Fruit fly (Drosophila melanogaster) whole organism: ENCODE data around the gene CG14079.

ENCODE experiments used
- Dll ChIP-seq: fragments of >200 bp; optimal IDR thresholded peaks from 2 replicates; lab custom pipeline; 2017
- usp ChIP-seq: fragments of >200 bp; optimal IDR thresholded peaks from 2 replicates; lab custom pipeline; 2017; ENCODE audit warnings: missing biosample characterization, missing genetic modification characterization, mixed read lengths

DNA sequence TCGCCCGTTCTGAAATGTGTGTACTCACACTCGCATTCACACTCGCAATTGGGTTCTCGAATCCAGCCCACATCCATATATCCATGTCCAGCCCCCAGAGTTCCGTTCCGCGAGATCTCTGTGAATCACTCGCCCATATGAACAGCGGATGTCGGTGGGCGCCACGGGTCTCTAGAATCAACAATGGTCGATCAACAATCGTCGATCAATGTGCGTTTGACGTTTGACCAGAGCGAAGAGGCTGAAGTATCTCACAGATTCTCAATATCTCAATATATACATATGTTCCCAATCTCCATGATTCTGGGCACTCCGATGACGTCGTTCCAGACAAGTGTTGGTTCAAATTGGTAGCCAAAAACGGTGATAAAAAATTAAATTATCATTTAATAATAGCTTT, 8.7 kb upstream of the CG14079 start:
- no peak for TF ChIP-seq Dll
- TF ChIP-seq usp: no peak
